Fruit fly (Drosophila melanogaster) whole organism, embryonic: ENCODE results near the gene CG7582.
A peak's percentile ranks its signal among the peaks of the same experiment; 100 is the strongest.

Source experiments
- Ada2b ChIP-seq: fragments of 200-800 bp; sonication (Bioruptor generic); IDR thresholded peaks from 2 replicates; pipeline ENCODE4 v1.3.6; 2022; ENCODE audit warnings: missing biosample characterization, missing genetic modification characterization
- Adf1 ChIP-seq: fragments of 200-800 bp; sonication (Bioruptor generic); IDR thresholded peaks from 2 replicates; pipeline ENCODE4 v1.3.6; 2022; ENCODE audit warnings: missing biosample characterization, missing genetic modification characterization
- Atf6 ChIP-seq: fragments of 200-800 bp; sonication (Bioruptor generic); IDR thresholded peaks from 2 replicates; pipeline ENCODE4 v1.3.6; 2022; ENCODE audit warnings: missing biosample characterization, missing genetic modification characterization
- Blimp-1 ChIP-seq: fragments of 200-800 bp; sonication (Bioruptor generic); optimal IDR thresholded peaks from 3 replicates; lab custom pipeline; 2018; ENCODE audit warnings: missing biosample characterization, missing genetic modification characterization, mild to moderate bottlenecking, moderate library complexity, missing genetic modification reagents
- CG10147 ChIP-seq: fragments of 200-800 bp; sonication (Bioruptor generic); optimal IDR thresholded peaks from 2 replicates; lab custom pipeline; 2019; ENCODE audit warnings: missing biosample characterization, mild to moderate bottlenecking, missing genetic modification characterization, moderate library complexity
- CG11456 ChIP-seq: fragments of 200-800 bp; sonication (Bioruptor generic); IDR thresholded peaks from 3 replicates; pipeline ENCODE4 v1.3.6; 2022; ENCODE audit warnings: missing biosample characterization, missing genetic modification characterization
- CG11504 ChIP-seq: fragments of 200-800 bp; sonication (Bioruptor generic); optimal IDR thresholded peaks from 3 replicates; lab custom pipeline; 2019; ENCODE audit warnings: missing biosample characterization, mild to moderate bottlenecking, missing genetic modification characterization, moderate library complexity
- CG11560 ChIP-seq: fragments of 200-800 bp; sonication (Bioruptor generic); IDR thresholded peaks from 3 replicates; pipeline ENCODE4 v1.3.6; 2022; ENCODE audit warnings: missing biosample characterization, missing genetic modification characterization
- CG13296 ChIP-seq: fragments of 200-800 bp; sonication (Bioruptor generic); optimal IDR thresholded peaks from 3 replicates; lab custom pipeline; 2018; ENCODE audit warnings: missing biosample characterization, mild to moderate bottlenecking, missing genetic modification characterization
- CG13624 ChIP-seq: fragments of 200-800 bp; sonication (Bioruptor generic); optimal IDR thresholded peaks from 2 replicates; lab custom pipeline; 2016; ENCODE audit warnings: missing biosample characterization, missing genetic modification characterization
- CG15011 ChIP-seq: fragments of 200-800 bp; sonication (Bioruptor generic); optimal IDR thresholded peaks from 3 replicates; lab custom pipeline; 2018; ENCODE audit warnings: missing biosample characterization, mild to moderate bottlenecking, missing genetic modification characterization
- CG1603 ChIP-seq: fragments of 200-800 bp; sonication (Bioruptor generic); optimal IDR thresholded peaks from 2 replicates; lab custom pipeline; 2019; ENCODE audit warnings: missing biosample characterization, mild to moderate bottlenecking, missing genetic modification characterization, moderate library complexity
- CG17385 ChIP-seq: fragments of 200-800 bp; sonication (Bioruptor generic); optimal IDR thresholded peaks from 3 replicates; lab custom pipeline; 2018; ENCODE audit warnings: missing biosample characterization, mild to moderate bottlenecking, missing genetic modification characterization
- CG17829 ChIP-seq: fragments of 200-800 bp; optimal IDR thresholded peaks from 2 replicates; lab custom pipeline; 2019; ENCODE audit warnings: missing biosample characterization, mild to moderate bottlenecking, missing genetic modification characterization, moderate library complexity
- CG1792 ChIP-seq: fragments of 200-800 bp; sonication (Bioruptor generic); optimal IDR thresholded peaks from 2 replicates; lab custom pipeline; 2016; ENCODE audit warnings: missing biosample characterization, missing genetic modification characterization
- CG18262 ChIP-seq: fragments of 200-800 bp; optimal IDR thresholded peaks from 3 replicates; lab custom pipeline; 2019; ENCODE audit warnings: missing biosample characterization, mild to moderate bottlenecking, missing genetic modification characterization, moderate library complexity
- CG31224 ChIP-seq: fragments of 200-800 bp; sonication (Bioruptor generic); IDR thresholded peaks from 2 replicates; pipeline ENCODE4 v1.3.6; 2022; ENCODE audit warnings: missing biosample characterization, missing genetic modification characterization
- CG32532 ChIP-seq: fragments of 200-800 bp; sonication (Bioruptor generic); IDR thresholded peaks from 2 replicates; pipeline ENCODE4 v1.3.6; 2022; ENCODE audit warnings: missing biosample characterization, missing genetic modification characterization
- CG32772 ChIP-seq: fragments of 200-800 bp; sonication (Bioruptor generic); IDR thresholded peaks from 2 replicates; pipeline ENCODE4 v1.3.6; 2022; ENCODE audit warnings: missing biosample characterization, missing genetic modification characterization
- CG33213 ChIP-seq: fragments of 200-800 bp; sonication (Bioruptor generic); optimal IDR thresholded peaks from 3 replicates; lab custom pipeline; 2016; ENCODE audit warnings: missing biosample characterization, missing genetic modification characterization
- CG34376 ChIP-seq: fragments of 200-800 bp; sonication (Bioruptor generic); optimal IDR thresholded peaks from 2 replicates; lab custom pipeline; 2018; ENCODE audit warnings: missing biosample characterization, mild to moderate bottlenecking, missing genetic modification characterization
- CG6854 ChIP-seq: fragments of 200-800 bp; sonication (Bioruptor generic); optimal IDR thresholded peaks from 3 replicates; lab custom pipeline; 2017; ENCODE audit warnings: missing biosample characterization, mild to moderate bottlenecking, missing genetic modification characterization
- CG7357 ChIP-seq: fragments of 200-800 bp; sonication (Bioruptor generic); IDR thresholded peaks from 3 replicates; pipeline ENCODE4 v1.3.6; 2022; ENCODE audit warnings: missing biosample characterization, missing genetic modification characterization
- CG7556 ChIP-seq: fragments of 200-800 bp; sonication (Bioruptor generic); optimal IDR thresholded peaks from 2 replicates; lab custom pipeline; 2017; ENCODE audit warnings: missing biosample characterization, mild to moderate bottlenecking, missing genetic modification characterization
- CG9609 ChIP-seq: fragments of 200-800 bp; sonication (Bioruptor generic); optimal IDR thresholded peaks from 3 replicates; lab custom pipeline; 2016; ENCODE audit warnings: missing biosample characterization, missing genetic modification characterization
- CG9727 ChIP-seq: fragments of 200-800 bp; sonication (Bioruptor generic); optimal IDR thresholded peaks from 3 replicates; lab custom pipeline; 2017; ENCODE audit warnings: missing biosample characterization, mild to moderate bottlenecking, missing genetic modification characterization
- Dbx ChIP-seq: fragments of 200-800 bp; sonication (Bioruptor generic); IDR thresholded peaks from 3 replicates; pipeline ENCODE4 v1.3.6; 2022; ENCODE audit warnings: missing biosample characterization, missing genetic modification characterization
- Doc2 ChIP-seq: fragments of 200-800 bp; sonication (Bioruptor generic); IDR thresholded peaks from 2 replicates; pipeline ENCODE4 v1.3.6; 2022; ENCODE audit warnings: missing biosample characterization, missing genetic modification characterization
- Drgx ChIP-seq: fragments of 200-800 bp; sonication (Bioruptor generic); IDR thresholded peaks from 2 replicates; pipeline ENCODE4 v1.3.6; 2022; ENCODE audit warnings: missing biosample characterization, missing genetic modification characterization
- HHEX ChIP-seq: fragments of 200-800 bp; sonication (Bioruptor generic); optimal IDR thresholded peaks from 3 replicates; lab custom pipeline; 2017; ENCODE audit warnings: missing biosample characterization, mild to moderate bottlenecking, missing genetic modification characterization, missing genetic modification reagents
- Meics ChIP-seq: fragments of 200-800 bp; sonication (Bioruptor generic); optimal IDR thresholded peaks from 2 replicates; lab custom pipeline; 2017; ENCODE audit warnings: missing biosample characterization, mild to moderate bottlenecking, missing genetic modification characterization
- Nf-YB ChIP-seq: fragments of 200-800 bp; sonication (Bioruptor generic); optimal IDR thresholded peaks from 3 replicates; lab custom pipeline; 2019; ENCODE audit warnings: missing biosample characterization, mild to moderate bottlenecking, missing genetic modification characterization, moderate library complexity
- Oli ChIP-seq: fragments of 200-800 bp; sonication (Bioruptor generic); optimal IDR thresholded peaks from 2 replicates; lab custom pipeline; 2018; ENCODE audit warnings: missing biosample characterization, mild to moderate bottlenecking, missing genetic modification characterization, moderate library complexity
- Rfx ChIP-seq: fragments of 200-800 bp; sonication (Bioruptor generic); IDR thresholded peaks from 2 replicates; pipeline ENCODE4 v1.3.6; 2022; ENCODE audit warnings: missing biosample characterization, missing genetic modification characterization
- Rx ChIP-seq: fragments of 200-800 bp; sonication (Bioruptor generic); IDR thresholded peaks from 2 replicates; pipeline ENCODE4 v1.3.6; 2022; ENCODE audit warnings: missing biosample characterization, missing genetic modification characterization
- Stat92E ChIP-seq, 3 experiments: fragments of >200 bp in 2 of 3; fragments of 200-800 bp in 1 of 3; sonication (Bioruptor generic) in 1 of 3; optimal IDR thresholded peaks; 2 replicates each; lab custom pipeline; 2017 to 2019; ENCODE audit warnings: missing biosample characterization in 3 of 3, missing genetic modification characterization in 3 of 3, mild to moderate bottlenecking in 1 of 3, moderate library complexity in 1 of 3
- abd-A ChIP-seq: fragments of 200-800 bp; sonication (Bioruptor generic); optimal IDR thresholded peaks from 3 replicates; lab custom pipeline; 2019; ENCODE audit warnings: missing biosample characterization, mild to moderate bottlenecking, missing genetic modification characterization, moderate library complexity
- cad ChIP-seq: fragments of >200 bp; optimal IDR thresholded peaks from 2 replicates; lab custom pipeline; 2017; ENCODE audit warnings: missing biosample characterization, missing genetic modification characterization
- emc ChIP-seq: fragments of 200-800 bp; sonication (Bioruptor generic); optimal IDR thresholded peaks from 2 replicates; lab custom pipeline; 2016; ENCODE audit warnings: missing biosample characterization, missing genetic modification characterization
- ewg ChIP-seq: fragments of 200-800 bp; sonication (Bioruptor generic); optimal IDR thresholded peaks from 3 replicates; lab custom pipeline; 2017; ENCODE audit warnings: mild to moderate bottlenecking, missing biosample characterization, missing genetic modification reagents, missing genetic modification characterization
- fru ChIP-seq: fragments of >200 bp; optimal IDR thresholded peaks from 2 replicates; lab custom pipeline; 2017
- gem ChIP-seq: fragments of 200-800 bp; sonication (Bioruptor generic); optimal IDR thresholded peaks from 2 replicates; lab custom pipeline; 2019; ENCODE audit warnings: missing biosample characterization, mild to moderate bottlenecking, missing genetic modification characterization, moderate library complexity
- hkb ChIP-seq, 2 experiments: fragments of 200-800 bp in 1 of 2; fragments of >200 bp in 1 of 2; sonication (Bioruptor generic) in 1 of 2; IDR thresholded peaks in 1 of 2; optimal IDR thresholded peaks in 1 of 2; 2 replicates each; pipeline versions ENCODE4 v1.3.6 to Lab custom; 2017 to 2022; ENCODE audit warnings: missing biosample characterization in 1 of 2, missing genetic modification characterization in 1 of 2
- lab ChIP-seq: fragments of 200-800 bp; sonication (Bioruptor generic); optimal IDR thresholded peaks from 3 replicates; lab custom pipeline; 2017; ENCODE audit warnings: missing biosample characterization, missing genetic modification characterization, mild to moderate bottlenecking, moderate library complexity, missing genetic modification reagents
- odd ChIP-seq: fragments of 200-800 bp; sonication (Bioruptor generic); optimal IDR thresholded peaks from 2 replicates; lab custom pipeline; 2017; ENCODE audit warnings: missing biosample characterization, mild to moderate bottlenecking, missing genetic modification characterization
- pnt ChIP-seq: fragments of 200-800 bp; sonication (Bioruptor generic); optimal IDR thresholded peaks from 3 replicates; lab custom pipeline; 2016; ENCODE audit warnings: missing biosample characterization, missing genetic modification characterization
- scrt ChIP-seq: fragments of 200-800 bp; sonication (Bioruptor generic); optimal IDR thresholded peaks from 2 replicates; lab custom pipeline; 2018; ENCODE audit warnings: missing biosample characterization, mild to moderate bottlenecking, missing genetic modification characterization, moderate library complexity
- sima ChIP-seq: fragments of 200-800 bp; sonication (Bioruptor generic); optimal IDR thresholded peaks from 2 replicates; lab custom pipeline; 2016; ENCODE audit warnings: missing biosample characterization, missing genetic modification characterization
- slbo ChIP-seq: fragments of 200-800 bp; sonication (Bioruptor generic); IDR thresholded peaks from 2 replicates; pipeline ENCODE4 v1.3.6; 2022; ENCODE audit warnings: missing biosample characterization, missing genetic modification characterization
- unpg ChIP-seq: fragments of 200-800 bp; sonication (Bioruptor generic); optimal IDR thresholded peaks from 3 replicates; lab custom pipeline; 2018; ENCODE audit warnings: missing biosample characterization, mild to moderate bottlenecking, missing genetic modification characterization, moderate library complexity
- vvl ChIP-seq: fragments of 200-800 bp; sonication (Bioruptor generic); IDR thresholded peaks from 2 replicates; pipeline ENCODE4 v1.3.6; 2022; ENCODE audit warnings: missing biosample characterization, missing genetic modification characterization

CG7582 gene

DNA sequence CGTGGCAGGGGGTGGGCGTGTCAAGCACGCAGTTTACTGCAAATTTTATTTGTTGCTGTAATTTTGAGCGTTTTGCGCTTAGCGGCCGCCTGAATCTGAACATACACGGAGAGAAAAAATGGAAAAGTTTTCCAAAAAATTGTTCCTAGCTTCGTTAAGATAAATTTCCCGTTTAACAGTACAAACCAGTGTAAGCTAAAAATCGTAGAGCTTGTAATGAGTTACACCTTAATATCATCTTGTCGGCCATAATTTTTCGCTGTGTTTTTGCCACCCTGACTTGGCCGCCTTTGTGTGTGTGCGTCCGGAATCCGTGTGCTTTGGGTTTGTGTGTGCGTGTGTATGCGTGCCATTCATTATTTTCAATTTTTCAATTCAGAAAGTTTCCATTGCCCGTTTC is 30.6 kb downstream of the CG7582 start (continued):
- TF ChIP-seq unpg (GFP tag; lab: Kevin White, UChicago) (peak; percentile 16), CG1792 (GFP tag; lab: Kevin White, UChicago) (no peak), CG17829 (no peak), CG32532 (peak; percentile 49; the same call in 1 of the 2 replicates), Dbx (GFP tag; lab: Robert Waterston, UW) (0 out of 3 replicates have a peak, but pooled peaks have one; percentile 65), cad (GFP tag; lab: Kevin White, UChicago) (no peak), Meics (GFP tag; lab: Kevin White, UChicago) (peak; percentile 67), CG9609 (GFP tag; lab: Kevin White, UChicago) (no peak), Adf1 (GFP tag; lab: Robert Waterston, UW) (no peak), Rx (no peak), HHEX (GFP tag; lab: Kevin White, UChicago) (peak; percentile 29), CG13296 (GFP tag; lab: Kevin White, UChicago) (peak; percentile 35), Oli (peak; percentile 35), lab (GFP tag; lab: Kevin White, UChicago) (peak; percentile 80), Nf-YB (GFP tag; lab: Kevin White, UChicago) (no peak), CG11456 (GFP tag; lab: Robert Waterston, UW) (peak; percentile 41; the same call in 1 of the 3 replicates), Doc2 (GFP tag; lab: Robert Waterston, UW) (no peak), ewg (no peak), CG9727 (GFP tag; lab: Kevin White, UChicago) (peak; percentile 33), emc (GFP tag; lab: Kevin White, UChicago) (no peak), CG10147 (GFP tag; lab: Kevin White, UChicago) (peak; percentile 32), CG32772 (GFP tag; lab: Robert Waterston, UW) (peak; percentile 28; the same call in 1 of the 2 replicates), abd-A (tag; lab: Kevin White, UChicago) (peak; percentile 7), slbo (GFP tag; lab: Robert Waterston, UW) (peak; percentile 56; the same call in 1 of the 2 replicates), Blimp-1 (GFP tag; lab: Kevin White, UChicago) (peak; percentile 12), Rfx (GFP tag; lab: Robert Waterston, UW) (peak; percentile 30; the same call in 1 of the 2 replicates), hkb (optimal IDR thresholded peaks at IDR 0.05; lab: Kevin White, UChicago) (no peak), hkb (GFP tag; IDR thresholded peaks at IDR 0.05; lab: Robert Waterston, UW) (peak; percentile 70), Atf6 (GFP tag; lab: Robert Waterston, UW) (peak; percentile 59; the same call in 1 of the 2 replicates), CG7357 (GFP tag; lab: Robert Waterston, UW) (no peak), Ada2b (GFP tag; lab: Robert Waterston, UW) (peak; percentile 59), sima (GFP tag; lab: Kevin White, UChicago) (no peak), Stat92E (GFP tag; optimal IDR thresholded peaks at IDR 0.05; lab: Kevin White, UChicago) (no peak), CG18262 (no peak), CG34376 (GFP tag; lab: Kevin White, UChicago) (peak; percentile 25), scrt (GFP tag; lab: Kevin White, UChicago) (peak; percentile 41), CG7556 (peak; percentile 60), gem (tag; lab: Kevin White, UChicago) (peak; percentile 52), CG11504 (peak; percentile 64), CG13624 (GFP tag; lab: Kevin White, UChicago) (peak; percentile 15), CG17385 (GFP tag; lab: Kevin White, UChicago) (peak; percentile 45), CG15011 (GFP tag; lab: Kevin White, UChicago) (no peak), Drgx (no peak), CG11560 (tag; lab: Robert Waterston, UW) (no peak), CG1603 (tag; lab: Kevin White, UChicago) (peak; percentile 39), CG31224 (no peak), vvl (GFP tag; lab: Robert Waterston, UW) (peak; percentile 49; the same call in 1 of the 2 replicates), CG6854 (GFP tag; lab: Kevin White, UChicago) (peak; percentile 20), fru (lab: Kevin White, UChicago) (no peak), odd (peak; percentile 17), pnt (GFP tag; lab: Kevin White, UChicago) (peak; percentile 1), CG33213 (GFP tag; lab: Kevin White, UChicago) (no peak)
